Fruit fly (Drosophila melanogaster): ENCODE measurements around the gene CG33322.

The CG33322 gene

DNA sequence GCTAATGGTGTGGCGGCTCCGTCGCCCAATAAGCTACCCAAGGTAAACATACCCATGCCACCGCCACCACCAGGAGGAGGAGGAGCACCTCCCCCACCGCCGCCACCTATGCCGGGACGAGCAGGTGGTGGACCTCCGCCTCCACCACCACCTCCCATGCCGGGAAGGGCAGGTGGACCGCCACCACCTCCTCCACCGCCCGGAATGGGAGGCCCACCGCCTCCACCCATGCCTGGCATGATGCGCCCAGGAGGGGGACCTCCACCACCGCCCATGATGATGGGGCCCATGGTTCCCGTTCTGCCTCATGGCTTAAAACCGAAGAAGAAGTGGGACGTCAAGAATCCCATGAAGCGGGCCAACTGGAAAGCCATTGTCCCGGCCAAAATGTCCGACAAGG is 51.4 kb downstream of the CG33322 start:
- no peak for TF ChIP-seq pan (optimal IDR thresholded peaks at IDR 0.05)
